Worm (Caenorhabditis elegans): ENCODE data around the gene madd-3.

ce11 chrX:14243345-14243961, 53.0 kb downstream of the madd-3 start, which contains the start of gene K04C1.3:
- no peak for TF ChIP-seq lin-39 (tag; optimal IDR thresholded peaks at IDR 0.05)
- no peak for TF ChIP-seq daf-12 (tag; optimal IDR thresholded peaks at IDR 0.05)

Measured in whole organism, L3 larva.